Fruit fly (Drosophila melanogaster) whole organism, embryonic: ENCODE data around the gene Rab18.

Experiments
- ATbp ChIP-seq: fragments of 200-800 bp; sonication (Bioruptor generic); optimal IDR thresholded peaks from 2 replicates; lab custom pipeline; 2017; ENCODE audit warnings: missing biosample characterization, mild to moderate bottlenecking, missing genetic modification characterization, missing genetic modification reagents
- Asciz ChIP-seq: fragments of 200-800 bp; sonication (Bioruptor generic); optimal IDR thresholded peaks from 2 replicates; lab custom pipeline; 2017; ENCODE audit warnings: missing biosample characterization, mild to moderate bottlenecking, missing genetic modification characterization, missing genetic modification reagents
- CG10565 ChIP-seq: fragments of 200-800 bp; sonication (Bioruptor generic); optimal IDR thresholded peaks from 3 replicates; lab custom pipeline; 2016; ENCODE audit warnings: missing biosample characterization, mild to moderate bottlenecking, missing genetic modification characterization
- CG12659 ChIP-seq: fragments of 200-800 bp; sonication (Bioruptor generic); optimal IDR thresholded peaks from 3 replicates; lab custom pipeline; 2017; ENCODE audit warnings: mild to moderate bottlenecking, missing biosample characterization, missing genetic modification reagents, missing genetic modification characterization
- CG13424 ChIP-seq: fragments of 200-800 bp; sonication (Bioruptor generic); optimal IDR thresholded peaks from 2 replicates; lab custom pipeline; 2019; ENCODE audit warnings: missing biosample characterization, mild to moderate bottlenecking, missing genetic modification characterization, moderate library complexity
- CG1529 ChIP-seq: fragments of 200-800 bp; sonication (Bioruptor generic); optimal IDR thresholded peaks from 3 replicates; lab custom pipeline; 2018; ENCODE audit warnings: missing biosample characterization, missing genetic modification characterization
- CG1603 ChIP-seq: fragments of 200-800 bp; sonication (Bioruptor generic); optimal IDR thresholded peaks from 2 replicates; lab custom pipeline; 2019; ENCODE audit warnings: missing biosample characterization, mild to moderate bottlenecking, missing genetic modification characterization, moderate library complexity
- CG16813 ChIP-seq: fragments of 200-800 bp; sonication (Bioruptor generic); IDR thresholded peaks from 3 replicates; pipeline ENCODE4 v1.3.6; 2022; ENCODE audit warnings: missing biosample characterization, missing genetic modification characterization; ENCODE audit not compliant: partially characterized antibody
- CG18262 ChIP-seq: fragments of 200-800 bp; optimal IDR thresholded peaks from 3 replicates; lab custom pipeline; 2019; ENCODE audit warnings: missing biosample characterization, mild to moderate bottlenecking, missing genetic modification characterization, moderate library complexity
- CG32532 ChIP-seq: fragments of 200-800 bp; sonication (Bioruptor generic); IDR thresholded peaks from 2 replicates; pipeline ENCODE4 v1.3.6; 2022; ENCODE audit warnings: missing biosample characterization, missing genetic modification characterization
- CG4854 ChIP-seq: fragments of 200-800 bp; sonication (Bioruptor generic); optimal IDR thresholded peaks from 2 replicates; lab custom pipeline; 2016; ENCODE audit warnings: missing biosample characterization, missing genetic modification characterization, inconsistent platforms
- CG6765 ChIP-seq: fragments of 200-800 bp; sonication (Bioruptor generic); optimal IDR thresholded peaks from 3 replicates; lab custom pipeline; 2017; ENCODE audit warnings: missing biosample characterization, mild to moderate bottlenecking, missing genetic modification characterization
- CG7271 ChIP-seq: fragments of 200-800 bp; sonication (Bioruptor generic); optimal IDR thresholded peaks from 2 replicates; lab custom pipeline; 2018; ENCODE audit warnings: missing biosample characterization, mild to moderate bottlenecking, missing genetic modification characterization, moderate library complexity
- CG7745 ChIP-seq: fragments of 200-800 bp; sonication (Bioruptor generic); optimal IDR thresholded peaks from 2 replicates; lab custom pipeline; 2018; ENCODE audit warnings: missing biosample characterization, mild to moderate bottlenecking, missing genetic modification characterization, moderate library complexity
- CG7839 ChIP-seq: fragments of 200-800 bp; sonication (Bioruptor generic); optimal IDR thresholded peaks from 3 replicates; lab custom pipeline; 2018; ENCODE audit warnings: missing biosample characterization, mild to moderate bottlenecking, missing genetic modification characterization, moderate library complexity
- CG8478 ChIP-seq: fragments of >200 bp; optimal IDR thresholded peaks from 2 replicates; lab custom pipeline; 2018
- CG8944 ChIP-seq: fragments of 200-800 bp; sonication (Bioruptor generic); optimal IDR thresholded peaks from 3 replicates; lab custom pipeline; 2016; ENCODE audit warnings: missing biosample characterization, missing genetic modification characterization
- CG9215 ChIP-seq: fragments of 200-800 bp; sonication (Bioruptor generic); IDR thresholded peaks from 2 replicates; pipeline ENCODE4 v1.3.6; 2022; ENCODE audit warnings: missing biosample characterization, missing genetic modification characterization
- CTCF ChIP-seq: fragments of 200-800 bp; sonication (Bioruptor generic); optimal IDR thresholded peaks from 2 replicates; lab custom pipeline; 2017; ENCODE audit warnings: missing biosample characterization, mild to moderate bottlenecking, missing genetic modification characterization, moderate library complexity
- D19B ChIP-seq: fragments of 200-800 bp; sonication (Bioruptor generic); optimal IDR thresholded peaks from 2 replicates; lab custom pipeline; 2017; ENCODE audit warnings: missing biosample characterization, mild to moderate bottlenecking, missing genetic modification characterization
- Dek ChIP-seq: fragments of 200-800 bp; sonication (Bioruptor generic); optimal IDR thresholded peaks from 3 replicates; lab custom pipeline; 2019; ENCODE audit warnings: missing biosample characterization, mild to moderate bottlenecking, missing genetic modification characterization, moderate library complexity
- ERR ChIP-seq: fragments of 200-800 bp; sonication (Bioruptor generic); optimal IDR thresholded peaks from 2 replicates; lab custom pipeline; 2016; ENCODE audit warnings: missing biosample characterization, missing genetic modification characterization
- Hand ChIP-seq: fragments of 200-800 bp; sonication (Bioruptor generic); optimal IDR thresholded peaks from 2 replicates; lab custom pipeline; 2017; ENCODE audit warnings: mild to moderate bottlenecking, missing biosample characterization, missing genetic modification reagents, missing genetic modification characterization
- Hr39 ChIP-seq: fragments of >200 bp; optimal IDR thresholded peaks from 2 replicates; lab custom pipeline; 2017
- MTF-1 ChIP-seq: fragments of 200-800 bp; sonication (Bioruptor generic); optimal IDR thresholded peaks from 2 replicates; lab custom pipeline; 2018; ENCODE audit warnings: missing biosample characterization, mild to moderate bottlenecking, missing genetic modification characterization, borderline replicate concordance
- Rfx ChIP-seq: fragments of 200-800 bp; sonication (Bioruptor generic); IDR thresholded peaks from 2 replicates; pipeline ENCODE4 v1.3.6; 2022; ENCODE audit warnings: missing biosample characterization, missing genetic modification characterization
- Vsx1 ChIP-seq: fragments of 200-800 bp; sonication (Bioruptor generic); optimal IDR thresholded peaks from 2 replicates; lab custom pipeline; 2017; ENCODE audit warnings: missing biosample characterization, mild to moderate bottlenecking, missing genetic modification characterization, missing genetic modification reagents
- al ChIP-seq: fragments of 200-800 bp; sonication (Bioruptor generic); IDR thresholded peaks from 2 replicates; pipeline ENCODE4 v1.3.6; 2022; ENCODE audit warnings: missing biosample characterization, missing genetic modification characterization
- ap ChIP-seq: fragments of 200-800 bp; sonication (Bioruptor generic); IDR thresholded peaks from 2 replicates; pipeline ENCODE4 v1.3.6; 2022; ENCODE audit warnings: missing biosample characterization, missing genetic modification characterization
- bowl ChIP-seq: fragments of 200-800 bp; sonication (Bioruptor generic); IDR thresholded peaks from 2 replicates; pipeline ENCODE4 v1.3.6; 2022; ENCODE audit warnings: missing biosample characterization, missing genetic modification characterization
- br ChIP-seq: fragments of >200 bp; optimal IDR thresholded peaks from 2 replicates; lab custom pipeline; 2017
- cg ChIP-seq: fragments of 200-800 bp; sonication (Bioruptor generic); optimal IDR thresholded peaks from 3 replicates; lab custom pipeline; 2019; ENCODE audit warnings: missing biosample characterization, mild to moderate bottlenecking, missing genetic modification characterization, moderate library complexity
- dan ChIP-seq: fragments of 200-800 bp; sonication (Bioruptor generic); IDR thresholded peaks from 2 replicates; pipeline ENCODE4 v1.3.6; 2022; ENCODE audit warnings: missing biosample characterization, missing genetic modification characterization
- ftz-f1 ChIP-seq: fragments of 200-800 bp; sonication (Bioruptor generic); optimal IDR thresholded peaks from 2 replicates; lab custom pipeline; 2016; ENCODE audit warnings: missing biosample characterization, missing genetic modification characterization
- hbn ChIP-seq: fragments of 200-800 bp; sonication (Bioruptor generic); IDR thresholded peaks from 2 replicates; pipeline ENCODE4 v1.3.6; 2022; ENCODE audit warnings: missing biosample characterization, missing genetic modification characterization; ENCODE audit not compliant: partially characterized antibody
- jigr1 ChIP-seq: fragments of 200-800 bp; sonication (Bioruptor generic); IDR thresholded peaks from 3 replicates; pipeline ENCODE4 v1.3.6; 2022; ENCODE audit warnings: missing biosample characterization, missing genetic modification characterization
- jumu ChIP-seq: fragments of 200-800 bp; sonication (Bioruptor generic); optimal IDR thresholded peaks from 3 replicates; lab custom pipeline; 2016; ENCODE audit warnings: missing biosample characterization, missing genetic modification characterization
- kah ChIP-seq: fragments of 200-800 bp; sonication (Bioruptor generic); optimal IDR thresholded peaks from 2 replicates; lab custom pipeline; 2018; ENCODE audit warnings: missing biosample characterization, mild to moderate bottlenecking, missing genetic modification characterization
- klu ChIP-seq: fragments of 200-800 bp; sonication (Bioruptor generic); IDR thresholded peaks from 2 replicates; pipeline ENCODE4 v1.3.6; 2022; ENCODE audit warnings: missing biosample characterization, missing genetic modification characterization
- kni ChIP-seq: fragments of 200-800 bp; sonication (Bioruptor generic); optimal IDR thresholded peaks from 3 replicates; lab custom pipeline; 2017; ENCODE audit warnings: mild to moderate bottlenecking, missing biosample characterization, missing genetic modification reagents, missing genetic modification characterization
- luna ChIP-seq: fragments of 200-800 bp; sonication (Bioruptor generic); optimal IDR thresholded peaks from 2 replicates; lab custom pipeline; 2016; ENCODE audit warnings: missing biosample characterization, missing genetic modification characterization
- maf-S ChIP-seq: fragments of 200-800 bp; sonication (Bioruptor generic); optimal IDR thresholded peaks from 2 replicates; lab custom pipeline; 2016; ENCODE audit warnings: missing biosample characterization, missing genetic modification characterization
- pum ChIP-seq: fragments of 200-800 bp; sonication (Bioruptor generic); optimal IDR thresholded peaks from 2 replicates; lab custom pipeline; 2016; ENCODE audit warnings: missing biosample characterization, missing genetic modification characterization
- ro ChIP-seq: fragments of 200-800 bp; sonication (Bioruptor generic); IDR thresholded peaks from 2 replicates; pipeline ENCODE4 v1.3.6; 2022; ENCODE audit warnings: missing biosample characterization, missing genetic modification characterization
- sd ChIP-seq: fragments of 200-800 bp; sonication (Bioruptor generic); optimal IDR thresholded peaks from 3 replicates; lab custom pipeline; 2018; ENCODE audit warnings: missing biosample characterization, mild to moderate bottlenecking, missing genetic modification characterization, moderate library complexity
- sens ChIP-seq: fragments of 200-800 bp; sonication (Bioruptor generic); peaks from one replicate; lab custom pipeline; 2016; ENCODE audit warnings: missing biosample characterization, missing genetic modification characterization
- sim ChIP-seq: fragments of 200-800 bp; sonication (Bioruptor generic); IDR thresholded peaks from 2 replicates; pipeline ENCODE4 v1.3.6; 2022; ENCODE audit warnings: missing biosample characterization, missing genetic modification characterization
- sna ChIP-seq: fragments of 200-800 bp; sonication (Bioruptor generic); IDR thresholded peaks from 2 replicates; pipeline ENCODE4 v1.3.6; 2022; ENCODE audit warnings: missing biosample characterization, missing genetic modification characterization; ENCODE audit not compliant: partially characterized antibody
- stc ChIP-seq: fragments of 200-800 bp; sonication (Bioruptor generic); IDR thresholded peaks from 2 replicates; pipeline ENCODE4 v1.3.6; 2022; ENCODE audit warnings: missing biosample characterization, missing genetic modification characterization
- tup ChIP-seq: fragments of 200-800 bp; sonication (Bioruptor generic); optimal IDR thresholded peaks from 2 replicates; lab custom pipeline; 2016; ENCODE audit warnings: missing biosample characterization, mild to moderate bottlenecking, missing genetic modification characterization, moderate library complexity
- vfl ChIP-seq: fragments of 200-800 bp; sonication (Bioruptor generic); optimal IDR thresholded peaks from 2 replicates; lab custom pipeline; 2016; ENCODE audit warnings: missing biosample characterization, missing genetic modification characterization
- yki ChIP-seq: fragments of >200 bp; optimal IDR thresholded peaks from 3 replicates; lab custom pipeline; 2018

The Rab18 gene

DNA sequence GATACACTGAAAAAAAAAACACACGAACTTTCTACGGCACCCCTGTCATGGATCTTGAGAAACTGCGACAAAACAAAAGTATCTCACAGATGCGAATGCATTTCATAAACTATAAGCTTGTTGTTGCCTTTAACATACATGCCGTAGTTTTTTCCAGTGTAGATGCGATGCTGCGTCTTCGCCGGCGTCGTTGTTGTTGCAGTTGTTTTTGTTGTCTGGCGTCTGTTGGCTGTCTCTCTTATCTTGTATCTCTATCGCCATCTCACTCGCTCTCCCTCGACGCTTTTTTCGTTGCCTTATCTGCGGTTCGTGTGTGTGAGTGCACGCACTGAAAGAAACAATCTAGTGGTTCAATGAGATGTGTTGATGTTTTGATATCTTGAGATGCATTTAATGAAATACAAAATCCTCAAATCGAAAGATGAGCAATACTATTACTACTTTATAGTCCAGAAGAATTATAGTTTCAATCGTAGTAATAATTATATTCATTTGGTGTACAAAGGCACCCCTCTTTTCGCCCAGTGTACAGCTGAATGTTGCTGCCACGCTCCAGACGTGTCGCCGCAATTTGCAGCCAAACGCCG is 24.9 kb upstream of the Rab18 start (continued):
- TF ChIP-seq CG7839 (tag; lab: Kevin White, UChicago) = peak; percentile 96
- peak; percentile 95 for TF ChIP-seq ATbp (GFP tag; lab: Kevin White, UChicago)
- peak; percentile 97 for TF ChIP-seq ERR
- peak; percentile 80 for TF ChIP-seq Vsx1 (GFP tag; lab: Kevin White, UChicago)
- no peak for TF ChIP-seq sna (GFP tag; lab: Robert Waterston, UW)
- TF ChIP-seq Hr39 (lab: Kevin White, UChicago) = no peak
- TF ChIP-seq Hand (GFP tag; lab: Kevin White, UChicago) = peak; percentile 85
- TF ChIP-seq Asciz = peak; percentile 89
- TF ChIP-seq CG1603 (tag; lab: Kevin White, UChicago) = peak; percentile 93
- TF ChIP-seq D19B = peak; percentile 63
- peak; percentile 89 for TF ChIP-seq bowl
- peak; percentile 97 for TF ChIP-seq pum (GFP tag; lab: Kevin White, UChicago)
- peak; percentile 94 for TF ChIP-seq CG10565
- peak; percentile 69 for TF ChIP-seq CG6765 (GFP tag; lab: Kevin White, UChicago)
- peak; percentile 94 for TF ChIP-seq ap
- peak; percentile 99 for TF ChIP-seq jumu
- TF ChIP-seq sim (GFP tag; lab: Robert Waterston, UW) = peak; percentile 97
- TF ChIP-seq CG12659 (GFP tag; lab: Kevin White, UChicago) = peak; percentile 96
- peak; percentile 87 for TF ChIP-seq luna (GFP tag; lab: Kevin White, UChicago)
- TF ChIP-seq al (GFP tag; lab: Robert Waterston, UW) = peak; percentile 85
- peak; percentile 97 for TF ChIP-seq maf-S (GFP tag; lab: Kevin White, UChicago)
- TF ChIP-seq stc (GFP tag; lab: Robert Waterston, UW) = peak; percentile 93
- peak; percentile 94 for TF ChIP-seq dan (GFP tag; lab: Robert Waterston, UW)
- peak; percentile 100 for TF ChIP-seq sens
- no peak for TF ChIP-seq br (lab: Kevin White, UChicago)
- TF ChIP-seq jigr1 (GFP tag; lab: Robert Waterston, UW) = peak; percentile 83
- no peak for TF ChIP-seq CG8478 (lab: Kevin White, UChicago)
- TF ChIP-seq CTCF (GFP tag; lab: Kevin White, UChicago) = peak; percentile 56
- peak; percentile 82 for TF ChIP-seq cg
- TF ChIP-seq CG9215 (GFP tag; lab: Robert Waterston, UW) = peak; percentile 86
- peak; percentile 6 for TF ChIP-seq CG7745 (tag; lab: Kevin White, UChicago)
- TF ChIP-seq klu = peak; percentile 89
- TF ChIP-seq CG32532 = peak; percentile 90
- TF ChIP-seq CG1529 (GFP tag; lab: Kevin White, UChicago) = peak; percentile 93
- TF ChIP-seq CG8944 (GFP tag; lab: Kevin White, UChicago) = peak; percentile 98
- peak; percentile 86 for TF ChIP-seq CG4854 (GFP tag; lab: Kevin White, UChicago)
- peak; percentile 87 for TF ChIP-seq kni
- peak; percentile 97 for TF ChIP-seq tup (GFP tag; lab: Kevin White, UChicago)
- no peak for TF ChIP-seq CG16813 (GFP tag; lab: Robert Waterston, UW)
- TF ChIP-seq CG13424 (tag; lab: Kevin White, UChicago) = peak; percentile 95
- TF ChIP-seq sd (tag; lab: Kevin White, UChicago) = peak; percentile 76
- peak; percentile 50 for TF ChIP-seq ftz-f1
- TF ChIP-seq Dek (tag; lab: Kevin White, UChicago) = peak; percentile 88
- peak; percentile 97 for TF ChIP-seq Rfx (GFP tag; lab: Robert Waterston, UW)
- TF ChIP-seq hbn (GFP tag; lab: Robert Waterston, UW) = no peak
- peak; percentile 80 for TF ChIP-seq CG18262 (tag; lab: Kevin White, UChicago)
- TF ChIP-seq yki = no peak
- TF ChIP-seq ro (GFP tag; lab: Robert Waterston, UW) = peak; percentile 81
- TF ChIP-seq kah = peak; percentile 93
- TF ChIP-seq CG7271 (tag; lab: Kevin White, UChicago) = peak; percentile 69
- peak; percentile 87 for TF ChIP-seq MTF-1 (GFP tag; lab: Kevin White, UChicago)
- TF ChIP-seq vfl (GFP tag; lab: Kevin White, UChicago) = peak; percentile 91
